Fruit fly (Drosophila melanogaster) S2 (cell line): ENCODE data around the gene Tim17a1.

ENCODE experiments used
- CG8478 ChIP-seq: fragments of >200 bp; optimal IDR thresholded peaks from 2 replicates; lab custom pipeline; 2018
- CTCF ChIP-seq, 2 experiments: fragments of >200 bp; optimal IDR thresholded peaks; 2 replicates each; lab custom pipeline; 2018

Gene Tim17a1

dm6 chr3R:12385949-12386348 lies 21.5 kb upstream of the Tim17a1 start, which contains the start of gene Sol1:
Gene Sol1 (plus strand): TSS chr3R:12386249.
- TF ChIP-seq CTCF (optimal IDR thresholded peaks at IDR 0.05; lab: Kevin White, UChicago) (no peak), CG8478 (lab: Kevin White, UChicago) (no peak)

- TF ChIP-seq CG8478 (lab: Kevin White, UChicago) (no peak), CTCF (optimal IDR thresholded peaks at IDR 0.05; lab: Kevin White, UChicago) (no peak)
These were observed 19.8 kb upstream of the Tim17a1 start for dm6 chr3R:12384274-12384673.

dm6 chr3R:12383784-12384183 lies 19.3 kb upstream of the Tim17a1 start:
- TF ChIP-seq CTCF (optimal IDR thresholded peaks at IDR 0.05; lab: Kevin White, UChicago) (peak in 1 of 2 experiments; percentile 29), CG8478 (lab: Kevin White, UChicago) (no peak)

dm6 chr3R:12383036-12383435 lies 18.6 kb upstream of the Tim17a1 start, which contains the start of gene GstD11:
Gene GstD11 (plus strand): TSS chr3R:12383336.
- TF ChIP-seq CG8478 (lab: Kevin White, UChicago) = no peak
- TF ChIP-seq CTCF (optimal IDR thresholded peaks at IDR 0.05; lab: Kevin White, UChicago) = no peak

- TF ChIP-seq CTCF (optimal IDR thresholded peaks at IDR 0.05; lab: Kevin White, UChicago) (no peak), CG8478 (lab: Kevin White, UChicago) (no peak)
These were observed 18.1 kb upstream of the Tim17a1 start, which contains the start of gene CG10035 for dm6 chr3R:12382563-12382962. Gene CG10035 (minus strand): TSS chr3R:12382691.

- TF ChIP-seq CTCF (optimal IDR thresholded peaks at IDR 0.05; lab: Kevin White, UChicago) (no peak), CG8478 (lab: Kevin White, UChicago) (no peak)
These were observed 16.7 kb upstream of the Tim17a1 start for dm6 chr3R:12381130-12381700.

- no peak for TF ChIP-seq CG8478 (lab: Kevin White, UChicago)
- no peak for TF ChIP-seq CTCF (optimal IDR thresholded peaks at IDR 0.05; lab: Kevin White, UChicago)
These were observed 15.2 kb upstream of the Tim17a1 start, which contains the start of gene GstD8 for dm6 chr3R:12379708-12380107. Gene GstD8 (plus strand): TSS chr3R:12380008.

- TF ChIP-seq CG8478 (lab: Kevin White, UChicago) = no peak
- no peak for TF ChIP-seq CTCF (optimal IDR thresholded peaks at IDR 0.05; lab: Kevin White, UChicago)
These were observed 14.8 kb upstream of the Tim17a1 start for dm6 chr3R:12379249-12379648.

dm6 chr3R:12378200-12378599 lies 13.7 kb upstream of the Tim17a1 start, which contains the start of gene GstD7:
Gene GstD7 (plus strand): TSS chr3R:12378500.
- TF ChIP-seq CTCF (optimal IDR thresholded peaks at IDR 0.05; lab: Kevin White, UChicago) (no peak), CG8478 (lab: Kevin White, UChicago) (no peak)

- TF ChIP-seq CG8478 (lab: Kevin White, UChicago) (no peak), CTCF (optimal IDR thresholded peaks at IDR 0.05; lab: Kevin White, UChicago) (no peak)
These were observed 12.3 kb upstream of the Tim17a1 start, which contains the start of gene GstD6 for dm6 chr3R:12376828-12377227. Gene GstD6 (plus strand): TSS chr3R:12377128.

dm6 chr3R:12375258-12375783 lies 10.8 kb upstream of the Tim17a1 start, which contains the start of gene GstD5:
Gene GstD5 (plus strand): TSS chr3R:12375733.
- TF ChIP-seq CG8478 (lab: Kevin White, UChicago) (no peak), CTCF (optimal IDR thresholded peaks at IDR 0.05; lab: Kevin White, UChicago) (no peak)

- TF ChIP-seq CTCF (optimal IDR thresholded peaks at IDR 0.05; lab: Kevin White, UChicago) = no peak
- TF ChIP-seq CG8478 (lab: Kevin White, UChicago) = no peak
These were observed 9.3 kb upstream of the Tim17a1 start, which contains the start of gene GstD4 for dm6 chr3R:12373800-12374199. Gene GstD4 (plus strand): TSS chr3R:12374100.

- TF ChIP-seq CTCF (optimal IDR thresholded peaks at IDR 0.05; lab: Kevin White, UChicago) (no peak), CG8478 (lab: Kevin White, UChicago) (no peak)
These were observed 8.3 kb upstream of the Tim17a1 start, which contains the start of gene GstD3 for dm6 chr3R:12372800-12373199. Gene GstD3 (plus strand): TSS chr3R:12373068.

- TF ChIP-seq CTCF (optimal IDR thresholded peaks at IDR 0.05; lab: Kevin White, UChicago) = no peak
- no peak for TF ChIP-seq CG8478 (lab: Kevin White, UChicago)
These were observed 7.2 kb upstream of the Tim17a1 start, which contains the start of gene GstD2 for dm6 chr3R:12371671-12372070. Gene GstD2 (plus strand): TSS chr3R:12371971.

dm6 chr3R:12370643-12370995 lies 6.1 kb upstream of the Tim17a1 start:
- TF ChIP-seq CTCF (optimal IDR thresholded peaks at IDR 0.05; lab: Kevin White, UChicago) = no peak
- no peak for TF ChIP-seq CG8478 (lab: Kevin White, UChicago)
